Fruit fly (Drosophila melanogaster): ENCODE data around the gene betaTub97EF.

The betaTub97EF gene

dm6 chr3R:27954533-27954932, 33.7 kb downstream of the betaTub97EF start, which contains the start of gene Nep7:
TSS of gene Nep7 (plus strand) at chr3R:27954917.
- TF ChIP-seq Rfx (GFP tag; IDR thresholded peaks at IDR 0.05) (0 out of 2 replicates have a peak, but pooled peaks have one; percentile 28), HLH3B (GFP tag; IDR thresholded peaks at IDR 0.05) (0 out of 2 replicates have a peak, but pooled peaks have one; percentile 12), stwl (tag; optimal IDR thresholded peaks at IDR 0.05) (no peak), slbo (GFP tag; IDR thresholded peaks at IDR 0.05) (0 out of 2 replicates have a peak, but pooled peaks have one; percentile 35), Drgx (GFP tag; IDR thresholded peaks at IDR 0.05) (peak; percentile 37; the same call in 1 of the 2 replicates), CG43689 (GFP tag; IDR thresholded peaks at IDR 0.05) (no peak), CG34376 (GFP tag; optimal IDR thresholded peaks at IDR 0.05) (peak; percentile 81), C15 (GFP tag; IDR thresholded peaks at IDR 0.05) (0 out of 3 replicates have a peak, but pooled peaks have one; percentile 26), Doc2 (GFP tag; IDR thresholded peaks at IDR 0.05) (no peak), sug (tag; optimal IDR thresholded peaks at IDR 0.05) (peak; percentile 29), CG10543 (GFP tag; optimal IDR thresholded peaks at IDR 0.05) (peak; percentile 46), pan (optimal IDR thresholded peaks at IDR 0.05) (no peak), pan (GFP tag; optimal IDR thresholded peaks at IDR 0.05 in 1 of 2, IDR thresholded peaks at IDR 0.05 in 1 of 2) (peak in 1 of 2 experiments; percentile 5), Med (GFP tag) (peak; percentile 73), CG2120 (GFP tag; optimal IDR thresholded peaks at IDR 0.05) (peak; percentile 26), cwo (GFP tag; optimal IDR thresholded peaks at IDR 0.05) (peak; percentile 47), dysf (GFP tag; IDR thresholded peaks at IDR 0.05) (0 out of 3 replicates have a peak, but pooled peaks have one; percentile 30), gsb (GFP tag; IDR thresholded peaks at IDR 0.05) (peak; percentile 21; the same call in 1 of the 2 replicates), ci (GFP tag; IDR thresholded peaks at IDR 0.05) (no peak), HLH54F (GFP tag; optimal IDR thresholded peaks at IDR 0.05) (no peak), da (GFP tag; optimal IDR thresholded peaks at IDR 0.05) (no peak), row (GFP tag; IDR thresholded peaks at IDR 0.05) (peak; percentile 27; the same call in 1 of the 3 replicates), luna (GFP tag; optimal IDR thresholded peaks at IDR 0.05) (no peak)

dm6 chr3R:27953890-27954289, 34.3 kb downstream of the betaTub97EF start, which contains the start of gene CG4951:
TSS of gene CG4951 (minus strand) at chr3R:27954112.
- no peak for TF ChIP-seq gem (tag; optimal IDR thresholded peaks at IDR 0.05)
- no peak for TF ChIP-seq otp (GFP tag; IDR thresholded peaks at IDR 0.05)
- TF ChIP-seq CG1529 (GFP tag; optimal IDR thresholded peaks at IDR 0.05): no peak
- TF ChIP-seq CG11504 (tag; optimal IDR thresholded peaks at IDR 0.05): no peak
- TF ChIP-seq CG11560 (tag; IDR thresholded peaks at IDR 0.05): peak; percentile 45; the same call in 1 of the 3 replicates
- TF ChIP-seq CG1647 (GFP tag; optimal IDR thresholded peaks at IDR 0.05): no peak
- no peak for TF ChIP-seq Taf1 (GFP tag; IDR thresholded peaks at IDR 0.05)
- no peak for TF ChIP-seq CG3163 (GFP tag; optimal IDR thresholded peaks at IDR 0.05)
- no peak for TF ChIP-seq dati (GFP tag; IDR thresholded peaks at IDR 0.05)
- no peak; the same call in 1 of the 2 replicates for TF ChIP-seq sna (GFP tag; IDR thresholded peaks at IDR 0.05; ENCODE audit: partially characterized antibody)
- no peak for TF ChIP-seq CG12769 (tag; optimal IDR thresholded peaks at IDR 0.05)
- TF ChIP-seq CG16779 (GFP tag; IDR thresholded peaks at IDR 0.05): no peak
- TF ChIP-seq CG18619 (GFP tag; optimal IDR thresholded peaks at IDR 0.05): no peak
- no peak for TF ChIP-seq CG16815 (GFP tag; optimal IDR thresholded peaks at IDR 0.05)
- no peak for TF ChIP-seq ab (GFP tag; optimal IDR thresholded peaks at IDR 0.05)
- no peak for TF ChIP-seq CG18599 (GFP tag; optimal IDR thresholded peaks at IDR 0.05)
- TF ChIP-seq CG11695 (GFP tag; IDR thresholded peaks at IDR 0.05): no peak
- TF ChIP-seq CG3838 (GFP tag; optimal IDR thresholded peaks at IDR 0.05): no peak
- no peak for TF ChIP-seq CG8359 (GFP tag; optimal IDR thresholded peaks at IDR 0.05; ENCODE audit: borderline replicate concordance)
- TF ChIP-seq HmgD (GFP tag; optimal IDR thresholded peaks at IDR 0.05): no peak
- no peak for TF ChIP-seq Sox102F (GFP tag; optimal IDR thresholded peaks at IDR 0.05)
- TF ChIP-seq MESR4 (GFP tag; optimal IDR thresholded peaks at IDR 0.05): peak; percentile 52
- TF ChIP-seq CG14441 (GFP tag; IDR thresholded peaks at IDR 0.05): no peak
- peak; percentile 85 for TF ChIP-seq CG4360 (GFP tag; IDR thresholded peaks at IDR 0.05)
- TF ChIP-seq tgo (GFP tag; IDR thresholded peaks at IDR 0.05): no peak
- TF ChIP-seq CG10979 (tag; optimal IDR thresholded peaks at IDR 0.05): no peak
- TF ChIP-seq aop (GFP tag; IDR thresholded peaks at IDR 0.05): no peak
- TF ChIP-seq Atf3 (GFP tag; optimal IDR thresholded peaks at IDR 0.05): no peak
- TF ChIP-seq CG13894 (tag; optimal IDR thresholded peaks at IDR 0.05): no peak
